Worm (Caenorhabditis elegans) whole organism, young adult: ENCODE results near the gene got-1.2.
A peak's percentile ranks its signal among the peaks of the same experiment; 100 is the strongest.

Source experiments
- B0019.2 ChIP-seq: fragments of 200-800 bp; sonication (Bioruptor generic); conservative IDR thresholded peaks from 2 replicates; pipeline ENCODE4 v1.3.6; 2022; ENCODE audit warnings: missing genetic modification reagents, missing genetic modification characterization, missing compliant biosample characterization
- B0035.1 ChIP-seq: sonication (generic microtip); optimal IDR thresholded peaks from 2 replicates; lab custom pipeline; 2016; ENCODE audit warnings: missing genetic modification characterization, mild to moderate bottlenecking, missing compliant biosample characterization, missing genotype, missing genetic modification reagents
- B0261.1 ChIP-seq: sonication (generic microtip); optimal IDR thresholded peaks from 2 replicates; lab custom pipeline; 2016; ENCODE audit warnings: mild to moderate bottlenecking, missing genetic modification characterization, moderate library complexity, missing compliant biosample characterization
- F10E7.11 ChIP-seq: sonication (generic microtip); optimal IDR thresholded peaks from 2 replicates; lab custom pipeline; 2017; ENCODE audit warnings: mild to moderate bottlenecking, missing genetic modification characterization, moderate library complexity, missing compliant biosample characterization
- F23B12.7 ChIP-seq: sonication (generic microtip); optimal IDR thresholded peaks from 2 replicates; lab custom pipeline; 2017; ENCODE audit warnings: missing genetic modification characterization, mild to moderate bottlenecking, missing compliant biosample characterization, antibody characterized with exemption, moderate library complexity; ENCODE audit not compliant: insufficient read depth
- F55B11.4 ChIP-seq: sonication (generic microtip); optimal IDR thresholded peaks from 2 replicates; lab custom pipeline; 2016; ENCODE audit warnings: missing compliant biosample characterization, missing genetic modification characterization, borderline replicate concordance; ENCODE audit not compliant: insufficient read depth
- F57A8.1 ChIP-seq: fragments of 200-800 bp; sonication (Bioruptor generic); optimal IDR thresholded peaks from 2 replicates; lab custom pipeline; 2018; ENCODE audit warnings: mild to moderate bottlenecking, missing genetic modification characterization, moderate library complexity, missing compliant biosample characterization
- K12H6.12 ChIP-seq: fragments of 200-800 bp; sonication (Bioruptor generic); optimal IDR thresholded peaks from 2 replicates; lab custom pipeline; 2018; ENCODE audit warnings: mild to moderate bottlenecking, missing genetic modification characterization, missing compliant biosample characterization
- Y67H2A.10 ChIP-seq: fragments of 200-800 bp; sonication (Bioruptor generic); conservative IDR thresholded peaks from 2 replicates; pipeline ENCODE4 v1.3.6; 2022; ENCODE audit warnings: missing genetic modification reagents, missing genetic modification characterization, missing compliant biosample characterization
- akir-1 ChIP-seq: fragments of 200-800 bp; sonication (Bioruptor generic); optimal IDR thresholded peaks from 2 replicates; lab custom pipeline; 2018; ENCODE audit warnings: mild to moderate bottlenecking, missing genetic modification characterization, moderate library complexity, missing compliant biosample characterization
- ama-1 ChIP-seq, 3 experiments: fragments of 150-350 bp in 1 of 3; sonication (generic microtip) in 2 of 3; optimal IDR thresholded peaks; 2 replicates each; lab custom pipeline; 2014 to 2018; ENCODE audit warnings: missing biosample characterization in 2 of 3, missing genetic modification characterization in 2 of 3, missing genetic modification reagents in 2 of 3
- atf-7 ChIP-seq: sonication (generic microtip); optimal IDR thresholded peaks from 2 replicates; lab custom pipeline; 2017; ENCODE audit warnings: mild to moderate bottlenecking, missing genetic modification characterization, missing compliant biosample characterization
- attf-3 ChIP-seq: fragments of 200-800 bp; sonication (Bioruptor generic); conservative IDR thresholded peaks from 2 replicates; pipeline ENCODE4 v1.3.6; 2022; ENCODE audit warnings: missing genetic modification reagents, missing genetic modification characterization, missing compliant biosample characterization
- attf-5 ChIP-seq: fragments of 200-800 bp; sonication (Bioruptor generic); optimal IDR thresholded peaks from 2 replicates; lab custom pipeline; 2018; ENCODE audit warnings: mild to moderate bottlenecking, missing genetic modification characterization, missing compliant biosample characterization
- attf-6 ChIP-seq: fragments of 200-800 bp; sonication (Bioruptor generic); IDR thresholded peaks from 2 replicates; pipeline ENCODE4 v1.3.6; 2022; ENCODE audit warnings: missing genetic modification reagents, missing genetic modification characterization, missing compliant biosample characterization
- bed-1 ChIP-seq: fragments of 200-800 bp; sonication (Bioruptor generic); IDR thresholded peaks from 2 replicates; pipeline ENCODE4 v1.3.6; 2022; ENCODE audit warnings: missing genetic modification reagents, missing genetic modification characterization, missing compliant biosample characterization
- bed-2 ChIP-seq: fragments of 200-800 bp; sonication (Bioruptor generic); IDR thresholded peaks from 2 replicates; pipeline ENCODE4 v1.3.6; 2022; ENCODE audit warnings: missing genetic modification reagents, missing genetic modification characterization, missing compliant biosample characterization
- cebp-2 ChIP-seq: fragments of 200-800 bp; sonication (Bioruptor generic); IDR thresholded peaks from 2 replicates; pipeline ENCODE4 v1.3.6; 2022; ENCODE audit warnings: missing genetic modification characterization, missing compliant biosample characterization
- ceh-79 ChIP-seq: sonication (generic microtip); optimal IDR thresholded peaks from 2 replicates; lab custom pipeline; 2017; ENCODE audit warnings: mild to moderate bottlenecking, missing genetic modification characterization, missing compliant biosample characterization
- chd-7 ChIP-seq: sonication (generic microtip); optimal IDR thresholded peaks from 2 replicates; lab custom pipeline; 2016; ENCODE audit warnings: mild to moderate bottlenecking, missing genetic modification characterization, moderate library complexity, missing compliant biosample characterization
- die-1 ChIP-seq: sonication (generic microtip); optimal IDR thresholded peaks from 2 replicates; lab custom pipeline; 2016; ENCODE audit warnings: missing genotype, mild to moderate bottlenecking, missing genetic modification characterization, missing compliant biosample characterization
- dpl-1 ChIP-seq: fragments of 150-350 bp; optimal IDR thresholded peaks from 2 replicates; lab custom pipeline; 2014; ENCODE audit warnings: missing biosample characterization, missing genetic modification reagents, missing genetic modification characterization
- him-1 ChIP-seq: sonication (generic microtip); optimal IDR thresholded peaks from 2 replicates; lab custom pipeline; 2016; ENCODE audit warnings: missing genotype, missing genetic modification reagents, missing genetic modification characterization, missing compliant biosample characterization
- hmg-20 ChIP-seq: fragments of 200-800 bp; sonication (Bioruptor generic); IDR thresholded peaks from 2 replicates; pipeline ENCODE4 v1.3.6; 2022; ENCODE audit warnings: missing genetic modification reagents, missing genetic modification characterization, missing compliant biosample characterization
- let-607 ChIP-seq, 2 experiments: fragments of 200-800 bp in 1 of 2; sonication (Bioruptor generic) in 1 of 2; sonication (generic microtip) in 1 of 2; optimal IDR thresholded peaks; 2 replicates each; lab custom pipeline; 2016 to 2018; ENCODE audit warnings: mild to moderate bottlenecking in 2 of 2, missing compliant biosample characterization in 2 of 2, missing genetic modification characterization in 2 of 2, moderate library complexity in 2 of 2, missing genotype in 1 of 2
- lin-26 ChIP-seq: fragments of 200-800 bp; sonication (Bioruptor generic); IDR thresholded peaks from 2 replicates; pipeline ENCODE4 v1.3.6; 2022; ENCODE audit warnings: missing genetic modification reagents, missing genetic modification characterization, missing compliant biosample characterization
- lin-40 ChIP-seq: sonication (generic microtip); optimal IDR thresholded peaks from 2 replicates; lab custom pipeline; 2016; ENCODE audit warnings: missing genetic modification characterization, mild to moderate bottlenecking, missing compliant biosample characterization, missing genotype, missing genetic modification reagents
- lsl-1 ChIP-seq: fragments of 200-800 bp; sonication (Bioruptor generic); optimal IDR thresholded peaks from 2 replicates; lab custom pipeline; 2018; ENCODE audit warnings: mild to moderate bottlenecking, missing genetic modification characterization, moderate library complexity, missing compliant biosample characterization
- madf-8 ChIP-seq: fragments of 200-800 bp; sonication (Bioruptor generic); conservative IDR thresholded peaks from 2 replicates; pipeline ENCODE4 v1.3.6; 2022; ENCODE audit warnings: missing genetic modification reagents, missing genetic modification characterization, missing compliant biosample characterization
- mes-4 ChIP-seq: sonication (generic microtip); optimal IDR thresholded peaks from 2 replicates; lab custom pipeline; 2016; ENCODE audit warnings: missing genotype, missing genetic modification characterization, missing compliant biosample characterization
- nfyb-1 ChIP-seq: fragments of 200-800 bp; sonication (Bioruptor generic); IDR thresholded peaks from 2 replicates; pipeline ENCODE4 v1.3.6; 2022; ENCODE audit warnings: missing genetic modification reagents, missing genetic modification characterization, missing compliant biosample characterization
- nhr-80 ChIP-seq: sonication (generic microtip); optimal IDR thresholded peaks from 2 replicates; lab custom pipeline; 2016; ENCODE audit warnings: missing genetic modification characterization, missing compliant biosample characterization
- pbrm-1 ChIP-seq: fragments of 200-800 bp; sonication (Bioruptor generic); IDR thresholded peaks from 2 replicates; pipeline ENCODE4 v1.3.6; 2022; ENCODE audit warnings: missing genetic modification reagents, missing genetic modification characterization, missing compliant biosample characterization
- pha-4 ChIP-seq: fragments of 150-350 bp; sonication (generic microtip); optimal IDR thresholded peaks from 2 replicates; lab custom pipeline; 2014; ENCODE audit warnings: missing biosample characterization, missing genetic modification reagents, missing genetic modification characterization
- rcor-1 ChIP-seq: fragments of 200-800 bp; sonication (Bioruptor generic); IDR thresholded peaks from 2 replicates; pipeline ENCODE4 v1.3.6; 2022; ENCODE audit warnings: missing genetic modification reagents, missing genetic modification characterization, missing compliant biosample characterization
- rec-8 ChIP-seq, 2 experiments: sonication (generic microtip); optimal IDR thresholded peaks; 2 replicates each; lab custom pipeline; 2016; ENCODE audit warnings: mild to moderate bottlenecking in 2 of 2, missing genetic modification characterization in 2 of 2, missing genetic modification reagents in 2 of 2, missing genotype in 2 of 2, missing biosample characterization in 1 of 2, missing compliant biosample characterization in 1 of 2, moderate library complexity in 1 of 2
- snpc-1.3 ChIP-seq: sonication (generic microtip); optimal IDR thresholded peaks from 2 replicates; lab custom pipeline; 2017; ENCODE audit warnings: missing genetic modification characterization, mild to moderate bottlenecking, missing compliant biosample characterization, antibody characterized with exemption, moderate library complexity, missing genotype, missing genetic modification reagents; ENCODE audit not compliant: insufficient read depth
- sptf-2 ChIP-seq: fragments of 200-800 bp; sonication (Bioruptor generic); optimal IDR thresholded peaks from 2 replicates; lab custom pipeline; 2018; ENCODE audit warnings: mild to moderate bottlenecking, missing genetic modification characterization, missing compliant biosample characterization
- xnd-1 ChIP-seq: sonication (generic microtip); optimal IDR thresholded peaks from 2 replicates; lab custom pipeline; 2016; ENCODE audit warnings: missing genotype, missing genetic modification reagents, missing genetic modification characterization, missing compliant biosample characterization
- ztf-18 ChIP-seq: sonication (generic microtip); optimal IDR thresholded peaks from 2 replicates; lab custom pipeline; 2016; ENCODE audit warnings: missing genotype, mild to moderate bottlenecking, missing genetic modification characterization, missing compliant biosample characterization
- ztf-22 ChIP-seq: fragments of 200-800 bp; sonication (Bioruptor generic); optimal IDR thresholded peaks from 2 replicates; lab custom pipeline; 2018; ENCODE audit warnings: mild to moderate bottlenecking, missing genetic modification characterization, moderate library complexity, missing compliant biosample characterization
- ztf-28 ChIP-seq: fragments of 200-800 bp; sonication (Bioruptor generic); IDR thresholded peaks from 2 replicates; pipeline ENCODE4 v1.3.6; 2022; ENCODE audit warnings: missing genetic modification reagents, missing genetic modification characterization, missing compliant biosample characterization

got-1.2 gene

DNA sequence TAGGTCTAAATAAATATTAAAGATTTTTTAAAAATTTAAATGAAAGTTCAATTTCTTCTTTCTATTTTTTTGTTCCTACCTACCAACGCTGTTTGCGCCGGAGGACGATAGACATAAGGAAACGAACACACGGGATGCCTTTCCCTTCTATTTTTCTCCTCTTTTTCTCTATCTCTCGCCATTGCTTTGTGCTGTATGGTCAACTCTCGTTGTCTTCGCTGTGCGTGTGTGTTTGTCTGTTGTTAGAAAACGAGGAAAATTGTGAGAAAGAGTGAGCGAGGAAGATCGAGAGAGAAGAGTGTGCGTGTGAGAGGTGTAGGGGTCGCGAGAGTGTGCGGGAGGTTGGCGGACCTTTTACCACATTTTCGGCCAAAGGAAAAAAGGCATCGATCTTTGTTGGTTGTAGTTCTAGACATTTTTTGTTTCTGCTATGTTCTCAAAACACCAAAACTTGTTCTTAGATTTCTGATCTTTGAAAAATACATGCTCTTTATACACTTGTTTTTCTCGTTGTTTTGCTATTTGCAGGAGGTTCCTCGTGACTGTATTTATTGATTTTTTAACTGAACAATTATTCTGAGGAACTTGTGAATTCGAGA is 6.2 kb upstream of the got-1.2 start (continued):
- TF ChIP-seq ceh-79 (tag; lab: Kevin White, UChicago) (no peak), Y67H2A.10 (GFP tag; lab: Robert Waterston, UW) (no peak), akir-1 (GFP tag; lab: Kevin White, UChicago) (no peak), K12H6.12 (peak; percentile 46), B0035.1 (tag; lab: Kevin White, UChicago) (no peak), attf-3 (GFP tag; lab: Robert Waterston, UW) (no peak), him-1 (no peak), ztf-28 (GFP tag; lab: Robert Waterston, UW) (no peak), lsl-1 (GFP tag; lab: Kevin White, UChicago) (no peak), rcor-1 (GFP tag; lab: Robert Waterston, UW) (peak; percentile 34; the same call in 1 of the 2 replicates), ama-1 (optimal IDR thresholded peaks at IDR 0.05; lab: Kevin White, UChicago) (peak; percentile 58), ama-1 (GFP tag; optimal IDR thresholded peaks at IDR 0.05; lab: Kevin White, UChicago) (no peak), nfyb-1 (GFP tag; lab: Robert Waterston, UW) (peak; percentile 40; the same call in 1 of the 2 replicates)

DNA sequence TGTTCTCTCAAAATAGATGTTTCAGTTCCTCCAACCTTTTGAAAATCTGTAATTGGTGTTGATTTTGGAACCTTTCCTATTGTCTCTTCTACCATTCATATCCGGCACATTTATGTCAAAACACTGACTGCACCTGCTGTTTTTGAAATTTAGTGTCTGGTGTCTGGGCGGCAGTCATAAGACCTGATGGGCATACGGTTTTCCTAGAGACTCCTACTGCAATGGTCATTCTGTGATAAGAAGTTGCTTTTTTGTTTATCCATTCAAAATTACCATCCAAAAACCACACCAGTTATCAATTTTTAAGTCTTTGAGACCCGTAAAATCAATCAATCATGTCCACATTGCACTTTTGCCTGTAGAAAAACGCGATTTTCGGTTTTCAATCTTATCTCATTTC is 5.7 kb upstream of the got-1.2 start:
- TF ChIP-seq atf-7 (tag; lab: Kevin White, UChicago) (peak; percentile 4), cebp-2 (GFP tag; lab: Robert Waterston, UW) (no peak), rec-8 (tag; optimal IDR thresholded peaks at IDR 0.05; lab: Kevin White, UChicago) (no peak), chd-7 (tag; lab: Kevin White, UChicago) (no peak), attf-6 (GFP tag; lab: Robert Waterston, UW) (no peak), let-607 (tag; optimal IDR thresholded peaks at IDR 0.05; lab: Kevin White, UChicago) (peak in 1 of 2 experiments; percentile 28), ztf-22 (peak; percentile 52), mes-4 (tag; lab: Kevin White, UChicago) (no peak), F23B12.7 (tag; lab: Kevin White, UChicago) (no peak), nhr-80 (tag; lab: Kevin White, UChicago) (peak; percentile 63), bed-2 (no peak)

DNA sequence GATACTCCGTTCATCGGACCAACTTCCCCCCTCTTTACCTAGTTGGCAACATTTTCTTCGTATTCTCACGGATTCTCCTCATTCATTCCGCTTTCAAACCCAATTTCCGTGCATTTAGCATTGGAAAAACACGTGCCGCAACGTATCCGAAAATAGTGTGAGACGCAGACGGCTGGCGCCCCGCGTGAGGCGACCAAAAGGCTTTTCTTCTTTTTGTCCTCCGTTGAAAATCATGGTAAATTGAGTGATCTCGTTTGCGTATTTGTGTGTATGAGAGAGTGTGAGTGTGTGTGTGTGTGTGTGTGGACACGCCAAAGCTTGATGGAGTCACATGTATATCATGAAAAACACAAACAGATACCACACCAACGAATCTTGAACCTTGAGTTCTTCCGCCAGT is 3.9 kb upstream of the got-1.2 start:
- peak; percentile 85 for TF ChIP-seq chd-7 (tag; lab: Kevin White, UChicago)
- TF ChIP-seq rec-8 (tag; optimal IDR thresholded peaks at IDR 0.05; lab: Kevin White, UChicago) = no peak
- TF ChIP-seq madf-8 (GFP tag; lab: Robert Waterston, UW) = no peak
- peak; percentile 32 for TF ChIP-seq die-1 (tag; lab: Kevin White, UChicago)
- no peak for TF ChIP-seq ztf-28 (GFP tag; lab: Robert Waterston, UW)
- no peak for TF ChIP-seq xnd-1 (tag; lab: Kevin White, UChicago)
- peak; percentile 90 for TF ChIP-seq lin-40 (tag; lab: Kevin White, UChicago)
- TF ChIP-seq ztf-22 = peak; percentile 56
- no peak for TF ChIP-seq B0261.1 (tag; lab: Kevin White, UChicago)
- peak; percentile 98 for TF ChIP-seq K12H6.12
- TF ChIP-seq pbrm-1 (GFP tag; lab: Robert Waterston, UW) = peak; percentile 65
- no peak for TF ChIP-seq him-1
- TF ChIP-seq pha-4 (tag; lab: Kevin White, UChicago) = no peak
- peak; percentile 65; the same call in 1 of the 2 replicates for TF ChIP-seq lin-26
- peak; percentile 93 for TF ChIP-seq attf-5 (GFP tag; lab: Kevin White, UChicago)
- no peak for TF ChIP-seq F10E7.11 (tag; lab: Kevin White, UChicago)
- TF ChIP-seq F57A8.1 (GFP tag; lab: Kevin White, UChicago) = no peak
- TF ChIP-seq ztf-18 = peak; percentile 13
- no peak for TF ChIP-seq snpc-1.3
- TF ChIP-seq sptf-2 (GFP tag; lab: Kevin White, UChicago) = no peak
- peak; percentile 15; the same call in 1 of the 2 replicates for TF ChIP-seq Y67H2A.10 (GFP tag; lab: Robert Waterston, UW)
- TF ChIP-seq B0019.2 (GFP tag; lab: Robert Waterston, UW) = no peak
- peak; percentile 52; the same call in 1 of the 2 replicates for TF ChIP-seq attf-3 (GFP tag; lab: Robert Waterston, UW)
- TF ChIP-seq bed-1 = no peak
- no peak for TF ChIP-seq hmg-20 (GFP tag; lab: Robert Waterston, UW)
- no peak for TF ChIP-seq F55B11.4 (tag; lab: Kevin White, UChicago)
- no peak for TF ChIP-seq dpl-1
